Worm (Caenorhabditis elegans) whole organism, L4 larva: Measurements from ENCODE around the gene T24H10.5.

Experiments used
- F26F4.8 ChIP-seq: fragments of 200-800 bp; sonication (Bioruptor generic); conservative IDR thresholded peaks from 2 replicates; pipeline ENCODE4 v1.3.6; 2022; ENCODE audit warnings: missing genetic modification characterization, missing compliant biosample characterization
- F37D6.2 ChIP-seq: sonication (generic microtip); optimal IDR thresholded peaks from 2 replicates; lab custom pipeline; 2016; ENCODE audit warnings: mild to moderate bottlenecking, missing genetic modification characterization, missing compliant biosample characterization
- R02D3.7 ChIP-seq: fragments of 150-350 bp; sonication (generic microtip); optimal IDR thresholded peaks from 3 replicates; lab custom pipeline; 2014; ENCODE audit warnings: missing biosample characterization, missing genetic modification characterization
- T26A8.4 ChIP-seq: fragments of 200-800 bp; sonication (Bioruptor generic); IDR thresholded peaks from 2 replicates; pipeline ENCODE4 v1.3.6; 2022; ENCODE audit warnings: missing genetic modification characterization, missing compliant biosample characterization
- Y5F2A.4 ChIP-seq: fragments of 200-800 bp; sonication (Bioruptor generic); optimal IDR thresholded peaks from 2 replicates; lab custom pipeline; 2018; ENCODE audit warnings: mild to moderate bottlenecking, missing genetic modification characterization, missing compliant biosample characterization
- ZK546.5 ChIP-seq, 2 experiments: sonication (generic microtip); optimal IDR thresholded peaks; 2 replicates each; lab custom pipeline; 2017; ENCODE audit warnings: missing biosample characterization in 2 of 2, missing genetic modification characterization in 2 of 2
- aha-1 ChIP-seq: fragments of 150-350 bp; peaks from one replicate; lab custom pipeline; 2014; ENCODE audit warnings: missing biosample characterization, missing genetic modification characterization
- ama-1 ChIP-seq: fragments of 150-350 bp; optimal IDR thresholded peaks from 2 replicates; lab custom pipeline; 2014; ENCODE audit warnings: inconsistent platforms, mixed read lengths
- ceh-32 ChIP-seq: sonication (generic microtip); optimal IDR thresholded peaks from 2 replicates; lab custom pipeline; 2016; ENCODE audit warnings: mild to moderate bottlenecking, missing genetic modification characterization, missing compliant biosample characterization; ENCODE audit not compliant: poor library complexity
- ceh-62 ChIP-seq: sonication (generic microtip); optimal IDR thresholded peaks from 2 replicates; lab custom pipeline; 2017; ENCODE audit warnings: missing biosample characterization, missing genetic modification characterization
- ces-1 ChIP-seq: fragments of 150-350 bp; sonication (generic microtip); optimal IDR thresholded peaks from 4 replicates; lab custom pipeline; 2014; ENCODE audit warnings: missing biosample characterization, missing genetic modification reagents, missing genetic modification characterization
- cey-2 ChIP-seq: sonication (generic microtip); optimal IDR thresholded peaks from 3 replicates; lab custom pipeline; 2017; ENCODE audit warnings: missing genetic modification characterization, mild to moderate bottlenecking, missing compliant biosample characterization, antibody characterized with exemption, borderline replicate concordance; ENCODE audit not compliant: insufficient read depth
- ctbp-1 ChIP-seq: fragments of 200-800 bp; sonication (Bioruptor generic); IDR thresholded peaks from 2 replicates; pipeline ENCODE4 v1.3.6; 2022; ENCODE audit warnings: missing genetic modification reagents, missing genetic modification characterization, missing compliant biosample characterization
- daf-16 ChIP-seq, 3 experiments: sonication (generic microtip); optimal IDR thresholded peaks; 2 replicates each; lab custom pipeline; 2016 to 2017; ENCODE audit warnings: missing genetic modification characterization in 3 of 3, missing genetic modification reagents in 3 of 3, mild to moderate bottlenecking in 2 of 3, missing compliant biosample characterization in 2 of 3, missing biosample characterization in 1 of 3, moderate library complexity in 1 of 3
- daf-19 ChIP-seq: fragments of 200-800 bp; sonication (Bioruptor generic); conservative IDR thresholded peaks from 2 replicates; pipeline ENCODE4 v1.3.6; 2022; ENCODE audit warnings: missing genetic modification characterization, missing compliant biosample characterization
- dmd-6 ChIP-seq: fragments of 200-800 bp; sonication (Bioruptor generic); IDR thresholded peaks from 2 replicates; pipeline ENCODE4 v1.3.6; 2022; ENCODE audit warnings: missing genetic modification reagents, missing genetic modification characterization, missing compliant biosample characterization
- dmd-9 ChIP-seq: fragments of 200-800 bp; sonication (Bioruptor generic); IDR thresholded peaks from 2 replicates; pipeline ENCODE4 v1.3.6; 2022; ENCODE audit warnings: missing genetic modification reagents, missing genetic modification characterization, missing compliant biosample characterization
- egl-27 ChIP-seq: sonication (generic microtip); optimal IDR thresholded peaks from 3 replicates; lab custom pipeline; 2017; ENCODE audit warnings: missing biosample characterization, missing genetic modification reagents, missing genetic modification characterization
- egl-43 ChIP-seq: fragments of 200-800 bp; sonication (Bioruptor generic); IDR thresholded peaks from 2 replicates; pipeline ENCODE4 v1.3.6; 2022; ENCODE audit warnings: missing genetic modification reagents, missing genetic modification characterization, missing compliant biosample characterization
- fkh-10 ChIP-seq: fragments of 150-350 bp; optimal IDR thresholded peaks from 2 replicates; lab custom pipeline; 2014; ENCODE audit warnings: missing biosample characterization, missing genetic modification reagents, missing genetic modification characterization
- gei-8 ChIP-seq: fragments of 200-800 bp; sonication (Bioruptor generic); optimal IDR thresholded peaks from 2 replicates; lab custom pipeline; 2018; ENCODE audit warnings: mild to moderate bottlenecking, missing genetic modification characterization, missing compliant biosample characterization
- hif-1 ChIP-seq, 2 experiments: sonication (generic microtip); optimal IDR thresholded peaks; 2 replicates each; lab custom pipeline; 2016 to 2017; ENCODE audit warnings: missing compliant biosample characterization in 2 of 2, missing genetic modification characterization in 2 of 2, missing genetic modification reagents in 2 of 2, missing genotype in 2 of 2, mild to moderate bottlenecking in 1 of 2
- hlh-11 ChIP-seq: fragments of 200-800 bp; sonication (Bioruptor generic); optimal IDR thresholded peaks from 2 replicates; lab custom pipeline; 2018; ENCODE audit warnings: mild to moderate bottlenecking, missing genetic modification characterization, missing compliant biosample characterization
- hlh-30 ChIP-seq: sonication (generic microtip); optimal IDR thresholded peaks from 2 replicates; lab custom pipeline; 2017; ENCODE audit warnings: antibody characterized with exemption, mild to moderate bottlenecking, missing genetic modification characterization, missing compliant biosample characterization; ENCODE audit not compliant: insufficient read depth
- hmg-1.1 ChIP-seq: fragments of 200-800 bp; sonication (Bioruptor generic); IDR thresholded peaks from 2 replicates; pipeline ENCODE4 v1.3.6; 2022; ENCODE audit warnings: missing genetic modification reagents, missing genetic modification characterization, missing compliant biosample characterization
- lin-39 ChIP-seq: fragments of 150-350 bp; optimal IDR thresholded peaks from 2 replicates; lab custom pipeline; 2014; ENCODE audit warnings: missing biosample characterization, missing genetic modification reagents, missing genetic modification characterization
- lir-3 ChIP-seq: sonication (generic microtip); optimal IDR thresholded peaks from 2 replicates; lab custom pipeline; 2016; ENCODE audit warnings: mild to moderate bottlenecking, missing genetic modification characterization, missing compliant biosample characterization
- mdl-1 ChIP-seq, 2 experiments: fragments of 150-350 bp in 1 of 2; sonication (generic microtip) in 1 of 2; optimal IDR thresholded peaks; 2 replicates each; lab custom pipeline; 2014 to 2017; ENCODE audit warnings: missing biosample characterization in 2 of 2, missing genetic modification characterization in 2 of 2
- mxl-3 ChIP-seq: fragments of 200-800 bp; sonication (Bioruptor generic); optimal IDR thresholded peaks from 2 replicates; lab custom pipeline; 2018; ENCODE audit warnings: mild to moderate bottlenecking, missing genetic modification characterization, missing compliant biosample characterization
- nhr-10 ChIP-seq: fragments of 150-350 bp; optimal IDR thresholded peaks from 2 replicates; lab custom pipeline; 2014; ENCODE audit warnings: missing biosample characterization, missing genetic modification characterization
- nhr-237 ChIP-seq: sonication (generic microtip); optimal IDR thresholded peaks from 2 replicates; lab custom pipeline; 2017; ENCODE audit warnings: missing biosample characterization, missing genetic modification characterization
- nhr-41 ChIP-seq: fragments of 200-800 bp; sonication (Bioruptor generic); IDR thresholded peaks from 2 replicates; pipeline ENCODE4 v1.3.6; 2022; ENCODE audit warnings: missing genetic modification reagents, missing genetic modification characterization, missing compliant biosample characterization
- nhr-6 ChIP-seq: fragments of 150-350 bp; optimal IDR thresholded peaks from 2 replicates; lab custom pipeline; 2014; ENCODE audit warnings: missing biosample characterization, missing genetic modification characterization
- nhr-76 ChIP-seq: fragments of 150-350 bp; optimal IDR thresholded peaks from 2 replicates; lab custom pipeline; 2014; ENCODE audit warnings: missing biosample characterization, missing genetic modification characterization
- pqm-1 ChIP-seq: sonication (generic microtip); optimal IDR thresholded peaks from 2 replicates; lab custom pipeline; 2017; ENCODE audit warnings: missing biosample characterization, missing genetic modification characterization
- rbr-2 ChIP-seq: sonication (generic microtip); optimal IDR thresholded peaks from 2 replicates; lab custom pipeline; 2016; ENCODE audit warnings: missing genotype, missing genetic modification characterization, missing compliant biosample characterization
- saeg-2 ChIP-seq: fragments of 200-800 bp; sonication (Bioruptor generic); IDR thresholded peaks from 2 replicates; pipeline ENCODE4 v1.3.6; 2022; ENCODE audit warnings: missing genetic modification reagents, missing genetic modification characterization, missing compliant biosample characterization
- sdz-12 ChIP-seq: fragments of 200-800 bp; sonication (Bioruptor generic); optimal IDR thresholded peaks from 2 replicates; lab custom pipeline; 2018; ENCODE audit warnings: mild to moderate bottlenecking, missing genetic modification characterization, missing compliant biosample characterization
- set-16 ChIP-seq: fragments of 200-800 bp; sonication (Bioruptor generic); IDR thresholded peaks from 2 replicates; pipeline ENCODE4 v1.3.6; 2022; ENCODE audit warnings: missing genetic modification reagents, missing genetic modification characterization, missing compliant biosample characterization
- snpc-4 ChIP-seq: fragments of 150-350 bp; optimal IDR thresholded peaks from 2 replicates; lab custom pipeline; 2014; ENCODE audit warnings: missing biosample characterization, missing genetic modification characterization
- spr-1 ChIP-seq: sonication (generic microtip); optimal IDR thresholded peaks from 2 replicates; lab custom pipeline; 2016; ENCODE audit warnings: mild to moderate bottlenecking, missing genetic modification characterization, missing compliant biosample characterization
- tag-97 ChIP-seq: fragments of 200-800 bp; sonication (Bioruptor generic); IDR thresholded peaks from 2 replicates; pipeline ENCODE4 v1.3.6; 2022; ENCODE audit warnings: missing genetic modification characterization, missing compliant biosample characterization
- unc-39 ChIP-seq: sonication (generic microtip); optimal IDR thresholded peaks from 2 replicates; lab custom pipeline; 2017; ENCODE audit warnings: missing biosample characterization, missing genetic modification characterization
- unc-62 ChIP-seq, 3 experiments: fragments of 150-350 bp in 1 of 3; sonication (generic microtip); optimal IDR thresholded peaks in 2 of 3; peaks in 1 of 3; 1 replicate in 1 of 3; 2 replicates in 2 of 3; lab custom pipeline; 2014 to 2017; ENCODE audit warnings: missing biosample characterization in 3 of 3, missing genetic modification characterization in 3 of 3, missing genetic modification reagents in 3 of 3, missing genotype in 1 of 3
- zag-1 ChIP-seq: fragments of 150-350 bp; optimal IDR thresholded peaks from 2 replicates; lab custom pipeline; 2014; ENCODE audit warnings: missing biosample characterization, missing genetic modification characterization
- zip-11 ChIP-seq: fragments of 200-800 bp; sonication (Bioruptor generic); IDR thresholded peaks from 2 replicates; pipeline ENCODE4 v1.3.6; 2022; ENCODE audit warnings: missing genetic modification characterization, missing compliant biosample characterization
- zip-2 ChIP-seq: fragments of 150-350 bp; optimal IDR thresholded peaks from 2 replicates; lab custom pipeline; 2014; ENCODE audit warnings: missing biosample characterization, missing genetic modification characterization
- ztf-7 ChIP-seq: fragments of 150-350 bp; optimal IDR thresholded peaks from 2 replicates; lab custom pipeline; 2014; ENCODE audit warnings: missing biosample characterization, missing genetic modification characterization

The T24H10.5 gene

ce11 chrII:9126965-9127364, 26.1 kb downstream of the T24H10.5 start (continued):
- peak; percentile 50 for TF ChIP-seq hlh-30 (tag; lab: Kevin White, UChicago)

- TF ChIP-seq R02D3.7 (tag; lab: Kevin White, UChicago) (no peak), set-16 (GFP tag; lab: Robert Waterston, UW) (no peak), ctbp-1 (no peak), cey-2 (no peak), dmd-9 (no peak), unc-62 (GFP tag; optimal IDR thresholded peaks at IDR 0.05 in 1 of 2; lab: Kevin White, UChicago) (peak in 1 of 2 experiments; percentile 7), unc-62 (tag; optimal IDR thresholded peaks at IDR 0.05; lab: Kevin White, UChicago) (no peak), egl-43 (GFP tag; lab: Robert Waterston, UW) (no peak), aha-1 (tag; lab: Kevin White, UChicago) (peak; percentile 93), hmg-1.1 (0 out of 2 replicates have a peak, but pooled peaks have one; percentile 0)
These were observed 26.5 kb downstream of the T24H10.5 start for ce11 chrII:9127379-9127778.

DNA sequence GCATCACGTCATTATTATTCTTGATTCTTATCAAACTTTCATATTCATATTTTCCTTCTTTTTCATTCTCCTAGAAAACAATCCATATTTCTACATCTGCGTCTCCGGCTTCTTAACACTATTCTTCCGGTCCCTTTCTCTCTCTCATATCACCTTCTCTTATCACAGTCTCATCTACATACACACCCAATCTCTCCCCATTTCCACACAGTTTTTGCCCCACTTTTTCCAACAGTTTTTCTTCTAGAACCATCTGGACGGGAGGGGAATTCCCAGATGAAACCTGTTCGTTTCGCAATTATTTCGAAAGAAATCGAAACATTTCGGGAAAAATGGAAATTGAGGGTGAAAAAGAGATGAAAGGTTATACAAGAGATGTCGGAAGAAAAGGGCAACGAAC, 27.2 kb downstream of the T24H10.5 start:
- TF ChIP-seq ztf-7 (tag; lab: Kevin White, UChicago) (no peak), lin-39 (tag; lab: Kevin White, UChicago) (no peak), daf-16 (GFP tag; optimal IDR thresholded peaks at IDR 0.05; lab: Kevin White, UChicago) (no peak), daf-16 (tag; optimal IDR thresholded peaks at IDR 0.05; lab: Kevin White, UChicago) (peak; percentile 85), ces-1 (GFP tag; lab: Kevin White, UChicago) (no peak), nhr-6 (tag; lab: Kevin White, UChicago) (peak; percentile 51), nhr-76 (peak; percentile 38), egl-27 (tag; lab: Kevin White, UChicago) (no peak), nhr-10 (tag; lab: Kevin White, UChicago) (peak; percentile 42), Y5F2A.4 (no peak), tag-97 (GFP tag; lab: Robert Waterston, UW) (no peak), snpc-4 (tag; lab: Kevin White, UChicago) (no peak), ZK546.5 (tag; optimal IDR thresholded peaks at IDR 0.05; lab: Kevin White, UChicago) (no peak), gei-8 (no peak), mdl-1 (tag; optimal IDR thresholded peaks at IDR 0.05; lab: Kevin White, UChicago) (peak; percentile 21 to 36), ceh-62 (tag; lab: Kevin White, UChicago) (no peak), fkh-10 (no peak), zag-1 (tag; lab: Kevin White, UChicago) (no peak), zip-2 (tag; lab: Kevin White, UChicago) (peak; percentile 38), egl-43 (GFP tag; lab: Robert Waterston, UW) (no peak), hlh-11 (peak; percentile 89), mxl-3 (GFP tag; lab: Kevin White, UChicago) (peak; percentile 64), ama-1 (peak; percentile 70), saeg-2 (GFP tag; lab: Robert Waterston, UW) (no peak), ceh-32 (tag; lab: Kevin White, UChicago) (no peak), sdz-12 (GFP tag; lab: Kevin White, UChicago) (no peak), zip-11 (GFP tag; lab: Robert Waterston, UW) (no peak), dmd-6 (GFP tag; lab: Robert Waterston, UW) (peak; percentile 82), lir-3 (tag; lab: Kevin White, UChicago) (no peak), rbr-2 (tag; lab: Kevin White, UChicago) (peak; percentile 27), pqm-1 (peak; percentile 82), hif-1 (tag; optimal IDR thresholded peaks at IDR 0.05; lab: Kevin White, UChicago) (peak in 1 of 2 experiments; percentile 11), F26F4.8 (GFP tag; lab: Robert Waterston, UW) (no peak), ctbp-1 (0 out of 2 replicates have a peak, but pooled peaks have one; percentile 19), spr-1 (tag; lab: Kevin White, UChicago) (peak; percentile 32), unc-39 (tag; lab: Kevin White, UChicago) (no peak), F37D6.2 (tag; lab: Kevin White, UChicago) (no peak), nhr-41 (GFP tag; lab: Robert Waterston, UW) (0 out of 2 replicates have a peak, but pooled peaks have one; percentile 6), T26A8.4 (GFP tag; lab: Robert Waterston, UW) (peak; percentile 34; the same call in 1 of the 2 replicates), daf-19 (GFP tag; lab: Robert Waterston, UW) (no peak), nhr-237 (tag; lab: Kevin White, UChicago) (no peak)
